Worm (Caenorhabditis elegans) whole organism, early embryonic: Measurements from ENCODE around the gene ttr-50.

ENCODE experiments used
- B0310.2 ChIP-seq: sonication (generic microtip); optimal IDR thresholded peaks from 2 replicates; lab custom pipeline; 2016; ENCODE audit warnings: mild to moderate bottlenecking, missing genetic modification characterization, missing compliant biosample characterization
- F13C5.2 ChIP-seq: sonication (generic microtip); optimal IDR thresholded peaks from 2 replicates; lab custom pipeline; 2017; ENCODE audit warnings: mild to moderate bottlenecking, missing genetic modification characterization, inconsistent platforms, missing compliant biosample characterization
- ama-1 ChIP-seq: fragments of 150-350 bp; optimal IDR thresholded peaks from 2 replicates; lab custom pipeline; 2014
- ceh-36 ChIP-seq: sonication (generic microtip); optimal IDR thresholded peaks from 2 replicates; lab custom pipeline; 2016; ENCODE audit warnings: missing genetic modification characterization, inconsistent platforms, missing compliant biosample characterization
- flt-1 ChIP-seq: fragments of 200-800 bp; sonication (Bioruptor generic); IDR thresholded peaks from 2 replicates; pipeline ENCODE4 v1.3.6; 2022; ENCODE audit warnings: missing genetic modification characterization, missing compliant biosample characterization
- hnd-1 ChIP-seq: sonication (generic microtip); optimal IDR thresholded peaks from 2 replicates; lab custom pipeline; 2016; ENCODE audit warnings: missing genetic modification characterization, missing compliant biosample characterization
- pes-1 ChIP-seq: fragments of 200-800 bp; sonication (Bioruptor generic); IDR thresholded peaks from 2 replicates; pipeline ENCODE4 v1.3.6; 2022; ENCODE audit warnings: missing genetic modification reagents, missing genetic modification characterization, missing compliant biosample characterization
- scrt-1 ChIP-seq: fragments of 200-800 bp; sonication (Bioruptor generic); IDR thresholded peaks from 2 replicates; pipeline ENCODE4 v1.3.6; 2022; ENCODE audit warnings: missing genetic modification characterization, missing compliant biosample characterization
- sea-1 ChIP-seq: fragments of 200-800 bp; sonication (Bioruptor generic); conservative IDR thresholded peaks from 2 replicates; pipeline ENCODE4 v1.3.6; 2022; ENCODE audit warnings: missing genetic modification characterization, missing compliant biosample characterization
- tbx-37 ChIP-seq: fragments of 200-800 bp; sonication (Bioruptor generic); conservative IDR thresholded peaks from 2 replicates; pipeline ENCODE4 v1.3.6; 2022; ENCODE audit warnings: missing genetic modification reagents, missing genetic modification characterization, missing compliant biosample characterization

DNA sequence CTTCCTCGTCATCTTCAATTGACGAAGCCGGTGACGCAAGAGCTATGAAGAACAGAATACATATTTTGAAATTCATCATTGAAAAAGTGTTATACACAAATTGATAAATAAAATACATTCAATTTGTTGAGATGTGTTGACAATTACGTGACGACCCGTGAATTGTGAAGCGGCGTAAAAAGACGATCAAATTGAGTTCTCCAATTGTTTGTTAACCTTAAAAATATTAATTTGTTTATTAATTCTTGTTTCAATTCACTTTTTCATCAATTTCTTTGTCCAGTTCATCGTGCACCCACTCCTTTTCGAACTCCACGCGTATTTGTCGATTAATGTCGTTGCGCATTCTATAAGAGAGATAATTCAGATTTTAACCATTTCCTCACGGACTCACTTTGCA, 48.6 kb downstream of the ttr-50 start, which contains the start of gene spe-36:
- no peak for TF ChIP-seq tbx-37 (GFP tag; lab: Robert Waterston, UW)
- TF ChIP-seq F13C5.2 (tag; lab: Kevin White, UChicago): no peak
- no peak for TF ChIP-seq scrt-1
- no peak for TF ChIP-seq ama-1 (lab: Kevin White, UChicago)
- TF ChIP-seq ceh-36 (tag; lab: Kevin White, UChicago): no peak
- no peak for TF ChIP-seq B0310.2 (tag; lab: Kevin White, UChicago)
- no peak for TF ChIP-seq sea-1 (GFP tag; lab: Robert Waterston, UW)
- no peak for TF ChIP-seq pes-1 (GFP tag; lab: Robert Waterston, UW)
- TF ChIP-seq flt-1: no peak
- TF ChIP-seq hnd-1 (tag; lab: Kevin White, UChicago): no peak
